Fruit fly (Drosophila melanogaster): ENCODE results near the gene CG7579.

dm6 chr3L:15728195-15728594 lies 45.0 kb upstream of the CG7579 start, which contains the start of gene comm:
- no peak for TF ChIP-seq pan (optimal IDR thresholded peaks at IDR 0.05)
- no peak for TF ChIP-seq EcR (GFP tag; optimal IDR thresholded peaks at IDR 0.05)
- no peak for TF ChIP-seq CG8478 (optimal IDR thresholded peaks at IDR 0.05)
- TF ChIP-seq usp (GFP tag; optimal IDR thresholded peaks at IDR 0.05): no peak
- TF ChIP-seq psq (optimal IDR thresholded peaks at IDR 0.05): no peak

All from whole organism.